2 fruit fly cellular contexts compared by ENCODE assay signal in the genomic region with DNA sequence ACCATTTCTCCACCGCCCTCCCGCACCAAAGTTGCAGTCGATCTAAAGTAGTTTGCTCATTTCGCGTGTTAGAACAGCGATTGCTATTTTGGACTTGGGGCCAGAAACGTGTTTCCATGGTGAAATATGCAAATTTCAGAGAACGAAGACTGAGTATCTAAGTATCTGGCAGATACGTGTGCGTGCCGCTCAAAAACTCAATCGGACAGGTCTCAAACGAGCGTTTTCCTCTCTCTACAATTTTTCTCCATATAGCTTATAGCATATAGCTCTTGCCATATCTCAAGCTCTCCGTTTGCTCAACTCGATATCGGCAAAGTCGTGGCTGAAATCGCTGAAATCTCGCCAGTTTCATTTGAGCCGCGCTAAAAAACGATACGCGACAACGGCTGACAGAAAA.
TF ChIP-seq lines count a peak whose summit lies in the region.

No protein-coding gene starts in this region.

- TF ChIP-seq CTCF in whole organism, embryonic (GFP tag; optimal IDR thresholded peaks at IDR 0.05; lab: Kevin White, UChicago), result no peak

TF ChIP-seq in whole organism, adult, 20 proteins besides CTCF, POLR2A, EP300 and RAD21:
- no peak for TF ChIP-seq CG33017 (tag; optimal IDR thresholded peaks at IDR 0.05; lab: Kevin White, UChicago)
- peak; percentile 24 for TF ChIP-seq CG12768 (GFP tag; optimal IDR thresholded peaks at IDR 0.05; lab: Kevin White, UChicago)

TF ChIP-seq in whole organism, embryonic, 481 proteins besides CTCF, POLR2A, EP300 and RAD21:
- TF ChIP-seq sens (GFP tag; lab: Kevin White, UChicago) (no peak), Max (GFP tag; optimal IDR thresholded peaks at IDR 0.05; lab: Kevin White, UChicago) (no peak), cas (GFP tag; IDR thresholded peaks at IDR 0.05; lab: Robert Waterston, UW) (no peak), Abd-B (GFP tag; optimal IDR thresholded peaks at IDR 0.05; lab: Kevin White, UChicago) (no peak), CG13894 (tag; optimal IDR thresholded peaks at IDR 0.05; lab: Kevin White, UChicago) (peak; percentile 38), vvl (GFP tag; IDR thresholded peaks at IDR 0.05; lab: Robert Waterston, UW) (peak; percentile 39; the same call in 1 of the 2 replicates), Trl (optimal IDR thresholded peaks at IDR 0.05; lab: Kevin White, UChicago) (peak in 1 of 2 experiments; percentile 65), Trl (GFP tag; optimal IDR thresholded peaks at IDR 0.05; lab: Kevin White, UChicago) (no peak), salm (tag; optimal IDR thresholded peaks at IDR 0.05; lab: Kevin White, UChicago) (no peak), chinmo (GFP tag; IDR thresholded peaks at IDR 0.05; lab: Robert Waterston, UW; ENCODE audit: partially characterized antibody) (0 out of 4 replicates have a peak, but pooled peaks have one; percentile 45), CoRest (tag; optimal IDR thresholded peaks at IDR 0.05; lab: Kevin White, UChicago) (no peak), ewg (GFP tag; optimal IDR thresholded peaks at IDR 0.05; lab: Kevin White, UChicago) (no peak), org-1 (GFP tag; optimal IDR thresholded peaks at IDR 0.05; lab: Kevin White, UChicago) (no peak), CG12236 (GFP tag; optimal IDR thresholded peaks at IDR 0.05; lab: Kevin White, UChicago) (no peak), CG11085 (GFP tag; IDR thresholded peaks at IDR 0.05; lab: Robert Waterston, UW) (no peak), CG34422 (GFP tag; IDR thresholded peaks at IDR 0.05; lab: Robert Waterston, UW) (no peak), Lhr (GFP tag; optimal IDR thresholded peaks at IDR 0.05; lab: Kevin White, UChicago) (no peak), z (GFP tag; IDR thresholded peaks at IDR 0.05; lab: Robert Waterston, UW) (peak; percentile 88), Opbp (GFP tag; IDR thresholded peaks at IDR 0.05; lab: Robert Waterston, UW; ENCODE audit: partially characterized antibody) (no peak), Nf-YA (GFP tag; IDR thresholded peaks at IDR 0.05; lab: Robert Waterston, UW) (no peak), Med (GFP tag; lab: Kevin White, UChicago) (peak; percentile 44), sr (GFP tag; IDR thresholded peaks at IDR 0.05; lab: Robert Waterston, UW) (no peak), ERR (GFP tag; optimal IDR thresholded peaks at IDR 0.05; lab: Kevin White, UChicago) (no peak), CG17186 (GFP tag; optimal IDR thresholded peaks at IDR 0.05; lab: Kevin White, UChicago) (no peak), ATbp (GFP tag; optimal IDR thresholded peaks at IDR 0.05; lab: Kevin White, UChicago) (no peak), rib (GFP tag; IDR thresholded peaks at IDR 0.05; lab: Robert Waterston, UW) (no peak), az2 (GFP tag; optimal IDR thresholded peaks at IDR 0.05; lab: Kevin White, UChicago) (no peak), Mad (GFP tag; optimal IDR thresholded peaks at IDR 0.05; lab: Kevin White, UChicago) (no peak), CG11247 (GFP tag; IDR thresholded peaks at IDR 0.05; lab: Robert Waterston, UW) (no peak), CG17568 (GFP tag; optimal IDR thresholded peaks at IDR 0.05; lab: Kevin White, UChicago) (no peak), sd (tag; optimal IDR thresholded peaks at IDR 0.05; lab: Kevin White, UChicago) (peak; percentile 5), wdn (GFP tag; IDR thresholded peaks at IDR 0.05; lab: Robert Waterston, UW) (no peak), bab2 (GFP tag; optimal IDR thresholded peaks at IDR 0.05; lab: Kevin White, UChicago) (no peak), CG2199 (GFP tag; IDR thresholded peaks at IDR 0.05; lab: Robert Waterston, UW) (no peak)
